Worm (Caenorhabditis elegans) whole organism, L3 larva: ENCODE results near the gene fbxa-206.

ENCODE experiments used
- R02D3.7 ChIP-seq: fragments of 150-350 bp; optimal IDR thresholded peaks from 2 replicates; lab custom pipeline; 2014; ENCODE audit warnings: missing biosample characterization, missing genetic modification characterization
- ZK546.5 ChIP-seq: sonication (generic microtip); optimal IDR thresholded peaks from 2 replicates; lab custom pipeline; 2017; ENCODE audit warnings: missing biosample characterization, missing genetic modification characterization
- ceh-28 ChIP-seq: fragments of 150-350 bp; optimal IDR thresholded peaks from 2 replicates; lab custom pipeline; 2014; ENCODE audit warnings: missing biosample characterization, missing genetic modification reagents, missing genetic modification characterization
- ceh-9 ChIP-seq: sonication (generic microtip); optimal IDR thresholded peaks from 2 replicates; lab custom pipeline; 2018; ENCODE audit warnings: missing biosample characterization, missing genetic modification characterization
- egl-27 ChIP-seq: sonication (generic microtip); optimal IDR thresholded peaks from 4 replicates; lab custom pipeline; 2017; ENCODE audit warnings: missing biosample characterization, missing genetic modification reagents, missing genetic modification characterization
- egl-5 ChIP-seq: fragments of 150-350 bp; optimal IDR thresholded peaks from 2 replicates; lab custom pipeline; 2017; ENCODE audit warnings: missing biosample characterization, missing genetic modification reagents, missing genetic modification characterization, inconsistent platforms
- elt-2 ChIP-seq: sonication (generic microtip); optimal IDR thresholded peaks from 2 replicates; lab custom pipeline; 2016; ENCODE audit warnings: missing genetic modification reagents, mild to moderate bottlenecking, missing genetic modification characterization, missing compliant biosample characterization
- elt-3 ChIP-seq, 3 experiments: fragments of 150-350 bp in 1 of 3; sonication (generic microtip) in 2 of 3; optimal IDR thresholded peaks; 2 replicates in 2 of 3; 4 replicates in 1 of 3; lab custom pipeline; 2014 to 2017; ENCODE audit warnings: missing biosample characterization in 3 of 3, missing genetic modification characterization in 3 of 3
- eor-1 ChIP-seq, 2 experiments: fragments of 150-350 bp; optimal IDR thresholded peaks; 2 replicates each; lab custom pipeline; 2014 to 2018; ENCODE audit warnings: missing biosample characterization in 2 of 2, missing genetic modification characterization in 2 of 2
- fkh-10 ChIP-seq: sonication (generic microtip); optimal IDR thresholded peaks from 2 replicates; lab custom pipeline; 2017; ENCODE audit warnings: missing biosample characterization, missing genetic modification reagents, missing genetic modification characterization
- fkh-2 ChIP-seq: fragments of 150-350 bp; optimal IDR thresholded peaks from 2 replicates; lab custom pipeline; 2014; ENCODE audit warnings: missing biosample characterization, missing genetic modification reagents, missing genetic modification characterization
- fos-1 ChIP-seq: fragments of 150-350 bp; optimal IDR thresholded peaks from 2 replicates; lab custom pipeline; 2014; ENCODE audit warnings: missing biosample characterization, missing genetic modification characterization
- jun-1 ChIP-seq: fragments of 150-350 bp; optimal IDR thresholded peaks from 2 replicates; lab custom pipeline; 2014; ENCODE audit warnings: missing biosample characterization, missing genetic modification reagents, missing genetic modification characterization
- lin-15B ChIP-seq: fragments of 150-350 bp; optimal IDR thresholded peaks from 2 replicates; lab custom pipeline; 2014; ENCODE audit warnings: missing biosample characterization, missing genetic modification characterization
- lin-39 ChIP-seq: fragments of 150-350 bp; optimal IDR thresholded peaks from 2 replicates; lab custom pipeline; 2018; ENCODE audit warnings: missing biosample characterization, missing genetic modification reagents, missing genetic modification characterization
- mml-1 ChIP-seq: fragments of 150-350 bp; sonication (generic microtip); optimal IDR thresholded peaks from 3 replicates; lab custom pipeline; 2014; ENCODE audit warnings: missing biosample characterization, missing genetic modification characterization
- nfya-1 ChIP-seq: sonication (generic microtip); optimal IDR thresholded peaks from 2 replicates; lab custom pipeline; 2017; ENCODE audit warnings: missing genetic modification characterization, mild to moderate bottlenecking, missing compliant biosample characterization, antibody characterized with exemption, moderate library complexity; ENCODE audit not compliant: insufficient read depth
- nhr-11 ChIP-seq: fragments of 150-350 bp; optimal IDR thresholded peaks from 2 replicates; lab custom pipeline; 2014; ENCODE audit warnings: missing biosample characterization, missing genetic modification characterization
- nhr-12 ChIP-seq: fragments of 150-350 bp; optimal IDR thresholded peaks from 2 replicates; lab custom pipeline; 2014; ENCODE audit warnings: missing biosample characterization, missing genetic modification characterization
- nhr-23 ChIP-seq: fragments of 150-350 bp; optimal IDR thresholded peaks from 2 replicates; lab custom pipeline; 2014; ENCODE audit warnings: missing biosample characterization, missing genetic modification reagents, missing genetic modification characterization
- nhr-237 ChIP-seq: fragments of 150-350 bp; optimal IDR thresholded peaks from 2 replicates; lab custom pipeline; 2014; ENCODE audit warnings: missing biosample characterization, missing genetic modification characterization
- nhr-43 ChIP-seq: sonication (generic microtip); optimal IDR thresholded peaks from 2 replicates; lab custom pipeline; 2016; ENCODE audit warnings: mild to moderate bottlenecking, missing genetic modification characterization, missing compliant biosample characterization; ENCODE audit not compliant: poor library complexity, severe bottlenecking
- nhr-67 ChIP-seq: fragments of 150-350 bp; optimal IDR thresholded peaks from 2 replicates; lab custom pipeline; 2014; ENCODE audit warnings: missing biosample characterization, missing genetic modification characterization
- pha-4 ChIP-seq: fragments of 150-350 bp; optimal IDR thresholded peaks from 2 replicates; lab custom pipeline; 2014; ENCODE audit warnings: missing biosample characterization, missing genetic modification reagents, missing genetic modification characterization
- pqm-1 ChIP-seq: fragments of 150-350 bp; optimal IDR thresholded peaks from 2 replicates; lab custom pipeline; 2017; ENCODE audit warnings: missing biosample characterization, missing genetic modification characterization, inconsistent platforms
- sea-2 ChIP-seq: fragments of 150-350 bp; sonication (generic microtip); optimal IDR thresholded peaks from 4 replicates; lab custom pipeline; 2014; ENCODE audit warnings: missing biosample characterization, missing genetic modification reagents, missing genetic modification characterization
- skn-1 ChIP-seq: fragments of 150-350 bp; optimal IDR thresholded peaks from 2 replicates; lab custom pipeline; 2014; ENCODE audit warnings: missing biosample characterization, missing genetic modification characterization
- unc-39 ChIP-seq: sonication (generic microtip); optimal IDR thresholded peaks from 4 replicates; lab custom pipeline; 2017; ENCODE audit warnings: missing biosample characterization, missing genetic modification characterization
- unc-62 ChIP-seq: fragments of 150-350 bp; sonication (generic microtip); optimal IDR thresholded peaks from 4 replicates; lab custom pipeline; 2014; ENCODE audit warnings: missing biosample characterization, missing genetic modification reagents, missing genetic modification characterization
- zag-1 ChIP-seq: fragments of 150-350 bp; optimal IDR thresholded peaks from 2 replicates; lab custom pipeline; 2014; ENCODE audit warnings: missing biosample characterization, missing genetic modification characterization
- ztf-11 ChIP-seq: fragments of 150-350 bp; optimal IDR thresholded peaks from 2 replicates; lab custom pipeline; 2014; ENCODE audit warnings: missing biosample characterization, missing genetic modification characterization
- ztf-4 ChIP-seq: fragments of 150-350 bp; optimal IDR thresholded peaks from 2 replicates; lab custom pipeline; 2014; ENCODE audit warnings: missing biosample characterization, missing genetic modification characterization

Gene fbxa-206

DNA sequence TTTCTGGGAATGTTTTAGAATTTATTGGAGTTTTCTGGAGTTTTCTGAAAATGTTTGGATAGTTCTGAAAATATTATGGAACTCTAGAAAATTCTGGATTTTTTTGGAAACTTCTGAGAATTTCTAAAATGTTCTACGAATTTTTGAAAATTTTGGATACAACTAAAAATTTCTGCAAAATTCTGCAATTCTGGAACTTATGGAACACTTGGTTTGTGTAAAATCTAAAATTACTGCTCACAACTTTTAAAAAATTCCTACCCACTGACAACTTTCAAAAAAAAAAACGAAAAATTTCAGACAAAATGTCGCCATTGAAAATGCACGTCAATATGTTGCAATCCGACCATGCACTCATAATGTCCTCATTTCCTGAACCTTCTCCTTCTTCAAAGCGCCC, 13.7 kb downstream of the fbxa-206 start, which contains the start of gene nhr-262:
Gene nhr-262 (plus strand): TSS at position 301 of the 400 bp plus-strand sequence.
- TF ChIP-seq mml-1 (tag; lab: Kevin White, UChicago): no peak

DNA sequence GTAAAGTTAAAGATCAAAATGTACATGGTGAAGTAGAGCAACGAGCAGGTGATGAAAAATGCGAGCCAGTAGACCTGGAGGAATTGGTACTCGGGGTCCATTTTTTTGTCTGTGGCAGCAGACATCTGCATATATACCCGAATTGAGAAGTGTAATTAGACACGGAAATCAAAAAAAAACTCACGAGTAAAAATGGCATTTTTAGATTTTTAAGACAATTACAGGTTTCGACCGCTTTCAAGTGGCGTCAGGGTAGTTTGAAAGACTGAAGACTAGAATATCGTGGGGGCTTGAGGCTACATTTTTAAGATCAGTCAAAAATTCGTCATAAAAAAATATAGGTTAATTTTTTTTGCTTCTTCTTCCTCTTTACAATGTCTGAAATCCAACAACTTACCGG, 15.6 kb downstream of the fbxa-206 start, which contains the start of gene srd-68:
Gene srd-68 (minus strand): TSS at position 101 of the 400 bp plus-strand sequence.
- TF ChIP-seq elt-3 (tag; optimal IDR thresholded peaks at IDR 0.05; lab: Kevin White, UChicago) (no peak), fos-1 (tag; lab: Kevin White, UChicago) (no peak), zag-1 (tag; lab: Kevin White, UChicago) (no peak), jun-1 (tag; lab: Kevin White, UChicago) (no peak), R02D3.7 (tag; lab: Kevin White, UChicago) (no peak), nfya-1 (tag; lab: Kevin White, UChicago) (no peak), mml-1 (tag; lab: Kevin White, UChicago) (no peak), egl-27 (no peak), eor-1 (tag; optimal IDR thresholded peaks at IDR 0.05; lab: Kevin White, UChicago) (no peak), ztf-11 (tag; lab: Kevin White, UChicago) (no peak), sea-2 (GFP tag; lab: Kevin White, UChicago) (no peak), ceh-28 (tag; lab: Kevin White, UChicago) (no peak), nhr-237 (tag; lab: Kevin White, UChicago) (no peak), nhr-12 (no peak), nhr-67 (tag; lab: Kevin White, UChicago) (no peak), ztf-4 (no peak)

DNA sequence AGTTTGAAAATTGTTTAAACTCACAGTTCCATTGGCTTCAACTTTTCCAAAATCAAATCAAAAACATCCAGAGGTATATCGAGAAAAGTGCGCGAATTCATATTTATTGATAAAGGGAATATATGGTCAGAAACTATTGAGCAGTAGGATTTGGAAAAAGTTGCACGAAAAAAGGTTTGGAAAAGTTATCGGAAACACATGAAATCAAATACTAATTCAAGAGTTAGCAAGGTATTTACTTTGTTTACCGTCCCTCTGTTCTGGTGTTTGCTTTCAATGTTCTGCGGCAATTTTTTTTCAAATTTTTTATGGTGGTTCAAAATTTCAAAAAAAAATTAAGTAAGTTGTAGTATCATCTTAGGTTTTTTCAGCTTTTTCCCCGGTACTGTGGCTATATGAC, 18.9 kb downstream of the fbxa-206 start, which contains the start of gene fbxa-45:
Gene fbxa-45 (minus strand): TSS at position 101 of the 400 bp plus-strand sequence.
- TF ChIP-seq egl-27 (no peak), jun-1 (tag; lab: Kevin White, UChicago) (no peak), ztf-4 (no peak), nhr-11 (tag; lab: Kevin White, UChicago) (no peak), nhr-12 (no peak), nhr-23 (no peak), unc-39 (no peak), nhr-237 (tag; lab: Kevin White, UChicago) (no peak), eor-1 (tag; optimal IDR thresholded peaks at IDR 0.05; lab: Kevin White, UChicago) (no peak), ZK546.5 (tag; lab: Kevin White, UChicago) (no peak), fkh-10 (no peak), ztf-11 (tag; lab: Kevin White, UChicago) (no peak), skn-1 (tag; lab: Kevin White, UChicago) (no peak), mml-1 (tag; lab: Kevin White, UChicago) (no peak), fos-1 (tag; lab: Kevin White, UChicago) (no peak), nhr-67 (tag; lab: Kevin White, UChicago) (no peak), elt-2 (tag; lab: Kevin White, UChicago) (no peak), fkh-2 (tag; lab: Kevin White, UChicago) (no peak), elt-3 (tag; optimal IDR thresholded peaks at IDR 0.05; lab: Kevin White, UChicago) (no peak), sea-2 (GFP tag; lab: Kevin White, UChicago) (no peak)
- TF ChIP-seq, all 47 proteins: peak for 0

DNA sequence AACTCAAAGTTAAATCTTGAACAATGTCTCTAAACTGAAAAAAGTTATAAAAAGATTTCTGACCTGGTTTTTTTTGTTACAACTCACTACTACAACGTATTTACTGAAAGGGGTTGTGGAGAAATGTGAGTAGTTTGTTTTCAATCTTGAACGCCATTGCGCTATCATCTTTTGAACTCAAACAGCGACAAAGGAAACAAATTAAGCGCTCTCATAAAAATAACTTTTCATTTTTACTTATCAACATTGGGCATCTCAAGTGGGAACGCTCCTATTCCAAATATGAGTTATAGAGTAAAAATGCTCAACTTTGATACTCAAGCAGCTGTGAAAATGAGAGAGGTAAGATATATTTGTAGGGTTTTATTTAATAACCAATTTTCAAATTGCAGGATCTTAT, 24.8 kb downstream of the fbxa-206 start, which contains the start of gene F09C6.15:
Gene F09C6.15 (plus strand): TSS at position 301 of the 400 bp plus-strand sequence.
- TF ChIP-seq lin-39: no peak
- TF ChIP-seq pha-4 (tag; lab: Kevin White, UChicago): no peak
- no peak for TF ChIP-seq skn-1 (tag; lab: Kevin White, UChicago)
- TF ChIP-seq unc-39: no peak
- no peak for TF ChIP-seq fos-1 (tag; lab: Kevin White, UChicago)
- TF ChIP-seq unc-62 (GFP tag; lab: Kevin White, UChicago): no peak
- TF ChIP-seq zag-1 (tag; lab: Kevin White, UChicago): no peak
- TF ChIP-seq ztf-4: no peak
- no peak for TF ChIP-seq pqm-1 (tag; lab: Kevin White, UChicago)
- TF ChIP-seq ceh-9 (tag; lab: Kevin White, UChicago): no peak
- TF ChIP-seq nhr-43: no peak
- TF ChIP-seq egl-5 (tag; lab: Kevin White, UChicago): no peak
- TF ChIP-seq mml-1 (tag; lab: Kevin White, UChicago): no peak
- TF ChIP-seq nhr-11 (tag; lab: Kevin White, UChicago): no peak
- TF ChIP-seq ceh-28 (tag; lab: Kevin White, UChicago): no peak
- TF ChIP-seq lin-15B (tag; lab: Kevin White, UChicago): no peak
- TF ChIP-seq, all 47 proteins: peak for 0
